Worm (Caenorhabditis elegans) whole organism, L1 larva: ENCODE measurements around the gene tric-1B.2.
A peak's percentile ranks its signal among the peaks of the same experiment; 100 is the strongest.

Experiments used
- F16B12.6 ChIP-seq: fragments of 150-350 bp; optimal IDR thresholded peaks from 2 replicates; lab custom pipeline; 2014; ENCODE audit warnings: missing biosample characterization, missing genetic modification characterization
- alr-1 ChIP-seq: fragments of 200-800 bp; sonication (Bioruptor generic); optimal IDR thresholded peaks from 2 replicates; lab custom pipeline; 2018; ENCODE audit warnings: borderline replicate concordance, mild to moderate bottlenecking, missing genetic modification characterization, missing compliant biosample characterization
- aly-2 ChIP-seq: fragments of 150-350 bp; optimal IDR thresholded peaks from 2 replicates; lab custom pipeline; 2014; ENCODE audit warnings: missing biosample characterization, missing genetic modification characterization
- ama-1 ChIP-seq: fragments of 150-350 bp; optimal IDR thresholded peaks from 2 replicates; lab custom pipeline; 2014
- blmp-1 ChIP-seq: fragments of 150-350 bp; optimal IDR thresholded peaks from 2 replicates; lab custom pipeline; 2014; ENCODE audit warnings: missing biosample characterization, missing genetic modification characterization
- ceh-8 ChIP-seq: fragments of 200-800 bp; sonication (Bioruptor generic); optimal IDR thresholded peaks from 2 replicates; lab custom pipeline; 2018; ENCODE audit warnings: mild to moderate bottlenecking, missing genetic modification characterization, moderate library complexity, missing compliant biosample characterization
- ceh-82 ChIP-seq, 3 experiments: fragments of 150-350 bp in 1 of 3; sonication (generic microtip) in 2 of 3; optimal IDR thresholded peaks; 2 replicates each; lab custom pipeline; 2014 to 2017; ENCODE audit warnings: missing biosample characterization in 3 of 3, missing genetic modification characterization in 3 of 3
- dpl-1 ChIP-seq, 3 experiments: fragments of 150-350 bp in 2 of 3; sonication (generic microtip) in 1 of 3; optimal IDR thresholded peaks; 2 replicates each; lab custom pipeline; 2014 to 2017; ENCODE audit warnings: missing biosample characterization in 3 of 3, missing genetic modification characterization in 3 of 3, missing genetic modification reagents in 3 of 3
- efl-1 ChIP-seq, 4 experiments: fragments of 150-350 bp; optimal IDR thresholded peaks in 3 of 4; peaks in 1 of 4; 1 replicate in 1 of 4; 2 replicates in 3 of 4; lab custom pipeline; 2014; ENCODE audit warnings: missing biosample characterization in 2 of 4, missing genetic modification characterization in 2 of 4, missing genetic modification reagents in 2 of 4
- egl-13 ChIP-seq: sonication (generic microtip); optimal IDR thresholded peaks from 2 replicates; lab custom pipeline; 2016; ENCODE audit warnings: missing genotype, missing genetic modification reagents, missing genetic modification characterization, missing compliant biosample characterization
- elt-2 ChIP-seq: sonication (generic microtip); optimal IDR thresholded peaks from 2 replicates; lab custom pipeline; 2016; ENCODE audit warnings: missing genetic modification characterization, mild to moderate bottlenecking, inconsistent platforms, missing compliant biosample characterization, missing genetic modification reagents
- elt-3 ChIP-seq, 6 experiments: fragments of 150-350 bp in 1 of 6; sonication (generic microtip); optimal IDR thresholded peaks; 2 replicates each; lab custom pipeline; 2017 to 2018; ENCODE audit warnings: missing biosample characterization in 6 of 6, missing genetic modification characterization in 6 of 6, inconsistent platforms in 1 of 6
- fkh-4 ChIP-seq: sonication (generic microtip); optimal IDR thresholded peaks from 2 replicates; lab custom pipeline; 2016; ENCODE audit warnings: missing compliant biosample characterization, missing genetic modification characterization, borderline replicate concordance
- fkh-8 ChIP-seq: sonication (generic microtip); optimal IDR thresholded peaks from 2 replicates; lab custom pipeline; 2016; ENCODE audit warnings: mild to moderate bottlenecking, missing genetic modification characterization, missing compliant biosample characterization
- fos-1 ChIP-seq: fragments of 150-350 bp; optimal IDR thresholded peaks from 2 replicates; lab custom pipeline; 2014; ENCODE audit warnings: missing biosample characterization, missing genetic modification characterization
- hlh-17 ChIP-seq: fragments of 200-800 bp; sonication (Bioruptor generic); optimal IDR thresholded peaks from 2 replicates; lab custom pipeline; 2018; ENCODE audit warnings: missing genetic modification characterization, mild to moderate bottlenecking, missing compliant biosample characterization, moderate library complexity, borderline replicate concordance
- hlh-4 ChIP-seq: sonication (generic microtip); optimal IDR thresholded peaks from 2 replicates; lab custom pipeline; 2016; ENCODE audit warnings: mild to moderate bottlenecking, missing genetic modification characterization, missing compliant biosample characterization
- lin-14 ChIP-seq: fragments of 200-800 bp; sonication (Bioruptor generic); optimal IDR thresholded peaks from 2 replicates; lab custom pipeline; 2018; ENCODE audit warnings: mild to moderate bottlenecking, missing genetic modification characterization, moderate library complexity, missing compliant biosample characterization
- lin-35 ChIP-seq, 2 experiments: fragments of 150-350 bp; optimal IDR thresholded peaks; 2 replicates each; lab custom pipeline; 2014; ENCODE audit warnings: missing biosample characterization in 2 of 2, missing genetic modification characterization in 2 of 2, missing genetic modification reagents in 2 of 2
- lir-3 ChIP-seq: sonication (generic microtip); optimal IDR thresholded peaks from 2 replicates; lab custom pipeline; 2016; ENCODE audit warnings: mild to moderate bottlenecking, missing genetic modification characterization, moderate library complexity, missing compliant biosample characterization; ENCODE audit not compliant: poor library complexity
- mdl-1 ChIP-seq, 2 experiments: fragments of 150-350 bp; optimal IDR thresholded peaks; 2 replicates each; lab custom pipeline; 2014 to 2017; ENCODE audit warnings: missing biosample characterization in 2 of 2, missing genetic modification characterization in 2 of 2, inconsistent platforms in 1 of 2
- mef-2 ChIP-seq: fragments of 150-350 bp; optimal IDR thresholded peaks from 2 replicates; lab custom pipeline; 2014; ENCODE audit warnings: missing biosample characterization, missing genetic modification characterization
- mep-1 ChIP-seq: fragments of 150-350 bp; optimal IDR thresholded peaks from 2 replicates; lab custom pipeline; 2014; ENCODE audit warnings: missing biosample characterization, missing genetic modification characterization
- nhr-12 ChIP-seq: sonication (generic microtip); optimal IDR thresholded peaks from 2 replicates; lab custom pipeline; 2017; ENCODE audit warnings: missing biosample characterization, missing genetic modification characterization
- nhr-71 ChIP-seq: sonication (generic microtip); optimal IDR thresholded peaks from 2 replicates; lab custom pipeline; 2016; ENCODE audit warnings: mild to moderate bottlenecking, missing genetic modification characterization, moderate library complexity, missing compliant biosample characterization
- nhr-85 ChIP-seq: sonication (generic microtip); peaks from one replicate; lab custom pipeline; 2016; ENCODE audit warnings: missing genetic modification characterization, inconsistent platforms, missing compliant biosample characterization
- pag-3 ChIP-seq: sonication (generic microtip); optimal IDR thresholded peaks from 2 replicates; lab custom pipeline; 2017; ENCODE audit warnings: missing genetic modification characterization, mild to moderate bottlenecking, missing compliant biosample characterization, antibody characterized with exemption, borderline replicate concordance; ENCODE audit not compliant: insufficient read depth
- pax-3 ChIP-seq: fragments of 200-800 bp; sonication (Bioruptor generic); optimal IDR thresholded peaks from 2 replicates; lab custom pipeline; 2018; ENCODE audit warnings: mild to moderate bottlenecking, missing genetic modification characterization, moderate library complexity, missing compliant biosample characterization
- skn-1 ChIP-seq: fragments of 150-350 bp; optimal IDR thresholded peaks from 2 replicates; lab custom pipeline; 2014; ENCODE audit warnings: missing biosample characterization, missing genetic modification characterization
- snpc-4 ChIP-seq: fragments of 150-350 bp; optimal IDR thresholded peaks from 2 replicates; lab custom pipeline; 2014; ENCODE audit warnings: missing biosample characterization, missing genetic modification characterization
- snu-23 ChIP-seq: sonication (generic microtip); optimal IDR thresholded peaks from 2 replicates; lab custom pipeline; 2016; ENCODE audit warnings: missing genetic modification characterization, missing compliant biosample characterization
- sptf-1 ChIP-seq: fragments of 150-350 bp; optimal IDR thresholded peaks from 2 replicates; lab custom pipeline; 2014; ENCODE audit warnings: missing biosample characterization, missing genetic modification characterization
- tbx-2 ChIP-seq: sonication (generic microtip); optimal IDR thresholded peaks from 2 replicates; lab custom pipeline; 2016; ENCODE audit warnings: missing genetic modification characterization, missing compliant biosample characterization
- tlp-1 ChIP-seq: fragments of 150-350 bp; optimal IDR thresholded peaks from 2 replicates; lab custom pipeline; 2014; ENCODE audit warnings: missing biosample characterization, missing genetic modification characterization
- unc-130 ChIP-seq: fragments of 150-350 bp; optimal IDR thresholded peaks from 2 replicates; lab custom pipeline; 2017; ENCODE audit warnings: missing biosample characterization, missing genetic modification characterization, inconsistent platforms
- zag-1 ChIP-seq: fragments of 150-350 bp; optimal IDR thresholded peaks from 2 replicates; lab custom pipeline; 2014; ENCODE audit warnings: missing biosample characterization, missing genetic modification characterization
- ztf-11 ChIP-seq, 2 experiments: sonication (generic microtip); optimal IDR thresholded peaks; 2 replicates each; lab custom pipeline; 2016 to 2017; ENCODE audit warnings: missing genetic modification characterization in 2 of 2, missing biosample characterization in 1 of 2, missing compliant biosample characterization in 1 of 2
- ztf-4 ChIP-seq: fragments of 150-350 bp; optimal IDR thresholded peaks from 2 replicates; lab custom pipeline; 2014; ENCODE audit warnings: missing biosample characterization, missing genetic modification characterization

The tric-1B.2 gene

DNA sequence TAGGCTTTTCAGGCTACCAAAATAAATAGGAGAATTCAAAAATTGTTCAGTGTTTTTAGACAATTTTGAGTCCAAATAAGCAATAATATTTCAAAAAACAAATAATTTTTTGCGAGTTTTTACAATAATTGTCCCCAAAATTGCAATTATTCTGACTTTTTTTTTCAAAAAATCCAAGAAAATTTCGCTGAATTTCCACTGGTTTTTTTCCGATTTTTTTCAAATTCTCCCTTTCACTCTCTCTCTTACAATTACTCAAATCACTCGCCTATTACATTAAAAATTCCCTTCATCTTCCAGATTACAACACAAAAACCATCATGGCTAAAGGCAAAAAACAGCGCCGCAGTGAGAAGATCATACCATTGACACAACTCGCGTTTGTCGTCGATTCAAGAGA is 9.9 kb upstream of the tric-1B.2 start, which contains the start of gene Y57A10A.31:
Y57A10A.31 (plus strand) TSS at position 301 of the 400 bp plus-strand sequence.
- TF ChIP-seq efl-1 (optimal IDR thresholded peaks at IDR 0.05; lab: Kevin White, UChicago) (no peak), efl-1 (GFP tag; optimal IDR thresholded peaks at IDR 0.05 in 1 of 2; lab: Kevin White, UChicago) (peak in 1 of 2 experiments; percentile 41), lin-14 (GFP tag; lab: Kevin White, UChicago) (no peak), snu-23 (GFP tag; lab: Kevin White, UChicago) (no peak)

DNA sequence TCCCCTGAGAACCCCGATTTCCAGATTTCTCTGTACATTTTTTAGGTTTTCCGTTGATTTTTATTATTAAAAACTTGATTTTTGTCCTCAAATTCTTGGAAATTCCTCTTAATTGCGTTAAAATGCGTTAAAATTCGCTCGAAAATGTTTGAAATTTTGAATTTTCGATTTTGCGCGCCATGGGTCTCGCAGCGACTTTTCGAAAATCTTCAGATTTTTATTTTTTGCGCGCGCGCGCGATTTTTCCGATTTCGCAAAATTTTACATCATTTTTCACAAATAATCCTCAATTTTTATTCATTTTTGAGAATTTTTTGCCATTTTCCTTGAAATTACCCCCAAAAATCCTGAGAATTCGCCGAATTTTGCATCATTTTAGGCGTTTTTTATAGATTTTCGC is 4.9 kb upstream of the tric-1B.2 start:
- no peak for TF ChIP-seq lin-35 (GFP tag; optimal IDR thresholded peaks at IDR 0.05; lab: Kevin White, UChicago)
- TF ChIP-seq dpl-1 (GFP tag; optimal IDR thresholded peaks at IDR 0.05; lab: Kevin White, UChicago), result peak in 1 of 3 experiments; percentile 20
- peak in 1 of 2 experiments; percentile 59 for TF ChIP-seq efl-1 (optimal IDR thresholded peaks at IDR 0.05; lab: Kevin White, UChicago)
- TF ChIP-seq efl-1 (GFP tag; optimal IDR thresholded peaks at IDR 0.05 in 1 of 2; lab: Kevin White, UChicago), result no peak
- TF ChIP-seq pax-3 (tag; lab: Kevin White, UChicago), result no peak

DNA sequence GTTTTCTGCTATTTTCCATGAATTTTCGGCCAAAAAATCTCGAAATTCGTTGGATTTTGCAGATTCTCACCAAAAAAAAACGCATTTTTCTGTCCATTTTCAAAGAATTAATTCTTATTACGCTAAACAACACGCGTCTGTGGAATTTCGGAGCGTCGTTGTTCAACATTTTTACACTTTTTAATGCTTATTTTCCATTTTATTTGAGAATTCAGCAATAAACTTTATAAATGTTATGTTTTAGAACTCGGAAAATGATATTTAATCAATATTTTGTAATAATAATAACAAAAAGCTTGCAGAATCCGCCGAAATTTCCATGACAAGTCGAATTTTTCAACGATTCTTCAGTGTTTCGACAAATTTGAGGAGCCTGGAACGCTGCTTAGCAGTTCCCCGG is 1.2 kb upstream of the tric-1B.2 start, which contains the start of gene ife-5:
ife-5 (plus strand) TSS at position 301 of the 400 bp plus-strand sequence.
- no peak for TF ChIP-seq snpc-4 (tag; lab: Kevin White, UChicago)
- no peak for TF ChIP-seq tlp-1
- no peak for TF ChIP-seq sptf-1 (tag; lab: Kevin White, UChicago)
- TF ChIP-seq nhr-85, result no peak
- TF ChIP-seq mdl-1 (tag; optimal IDR thresholded peaks at IDR 0.05; lab: Kevin White, UChicago), result no peak
- TF ChIP-seq elt-2 (tag; lab: Kevin White, UChicago), result no peak
- TF ChIP-seq hlh-17, result no peak
- no peak for TF ChIP-seq fos-1 (tag; lab: Kevin White, UChicago)
- no peak for TF ChIP-seq blmp-1 (tag; lab: Kevin White, UChicago)
- no peak for TF ChIP-seq hlh-4 (tag; lab: Kevin White, UChicago)
- TF ChIP-seq mep-1 (tag; lab: Kevin White, UChicago), result no peak
- no peak for TF ChIP-seq snu-23 (GFP tag; lab: Kevin White, UChicago)
- TF ChIP-seq unc-130 (tag; lab: Kevin White, UChicago), result no peak
- no peak for TF ChIP-seq aly-2 (tag; lab: Kevin White, UChicago)
- no peak for TF ChIP-seq nhr-71
- no peak for TF ChIP-seq lir-3 (tag; lab: Kevin White, UChicago)
- TF ChIP-seq nhr-12 (tag; lab: Kevin White, UChicago), result no peak

DNA sequence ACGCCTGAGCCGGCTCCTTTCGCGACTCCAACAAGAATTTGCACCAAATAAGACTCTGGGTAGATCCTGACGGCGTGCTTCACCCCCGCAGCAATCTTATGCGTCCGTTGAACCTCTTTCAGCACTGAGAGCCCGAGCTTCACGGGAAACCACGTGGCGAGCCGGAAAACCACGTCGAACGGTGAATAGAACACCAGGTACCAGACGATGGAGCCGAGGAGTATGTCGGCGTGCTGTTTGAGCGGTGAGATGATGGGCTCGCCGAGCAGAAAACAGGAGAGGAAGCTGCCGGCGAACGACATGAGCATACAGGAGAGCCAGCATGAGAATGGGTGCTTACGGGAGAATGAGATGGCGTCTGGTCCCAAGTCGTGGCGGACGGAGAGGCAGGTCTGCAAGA is 585 bp downstream of the tric-1B.2 start:
- TF ChIP-seq pag-3 (no peak), mdl-1 (tag; optimal IDR thresholded peaks at IDR 0.05; lab: Kevin White, UChicago) (no peak), ztf-11 (tag; optimal IDR thresholded peaks at IDR 0.05; lab: Kevin White, UChicago) (no peak), egl-13 (tag; lab: Kevin White, UChicago) (no peak), tlp-1 (no peak)

DNA sequence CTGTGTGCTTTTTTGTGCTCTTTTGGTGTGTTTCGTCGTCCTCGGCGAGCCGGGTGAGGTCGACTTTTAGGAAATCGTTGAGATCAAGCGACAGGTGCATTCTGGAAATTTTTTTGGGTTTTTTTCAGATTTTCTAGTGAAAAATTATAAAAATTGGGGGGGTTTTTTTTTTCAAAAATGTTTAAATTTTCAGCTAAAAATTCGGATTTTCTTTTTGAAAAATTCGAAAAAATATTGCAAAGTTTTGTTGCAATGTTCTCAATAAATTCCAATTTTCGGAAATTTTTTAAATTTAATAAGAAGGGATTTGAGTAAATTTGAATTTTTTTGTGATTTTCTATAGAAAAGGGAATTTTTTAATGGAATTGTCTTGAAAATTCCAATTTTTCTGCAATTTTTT is 4.2 kb downstream of the tric-1B.2 start, which contains the start of gene Y57A10A.27:
Y57A10A.27 (minus strand) TSS at position 101 of the 400 bp plus-strand sequence.
- TF ChIP-seq elt-3 (tag; optimal IDR thresholded peaks at IDR 0.05; lab: Kevin White, UChicago) (no peak), pax-3 (tag; lab: Kevin White, UChicago) (no peak), lin-14 (GFP tag; lab: Kevin White, UChicago) (no peak), alr-1 (tag; lab: Kevin White, UChicago) (no peak), zag-1 (tag; lab: Kevin White, UChicago) (no peak), ceh-8 (GFP tag; lab: Kevin White, UChicago) (no peak), tlp-1 (no peak), ama-1 (no peak), ztf-4 (tag; lab: Kevin White, UChicago) (no peak), aly-2 (tag; lab: Kevin White, UChicago) (no peak), unc-130 (tag; lab: Kevin White, UChicago) (no peak), snu-23 (GFP tag; lab: Kevin White, UChicago) (no peak), fos-1 (tag; lab: Kevin White, UChicago) (no peak), tbx-2 (tag; lab: Kevin White, UChicago) (no peak), mef-2 (tag; lab: Kevin White, UChicago) (no peak), fkh-8 (tag; lab: Kevin White, UChicago) (no peak), skn-1 (tag; lab: Kevin White, UChicago) (no peak), ceh-82 (tag; optimal IDR thresholded peaks at IDR 0.05; lab: Kevin White, UChicago) (no peak), F16B12.6 (no peak), fkh-4 (tag; lab: Kevin White, UChicago) (no peak)
- TF ChIP-seq, all 84 proteins: peak for 0
